Worm (Caenorhabditis elegans) whole organism, L3 larva: ENCODE results near the gene R01E6.5.

Experiments
- egl-27 ChIP-seq: sonication (generic microtip); optimal IDR thresholded peaks from 4 replicates; lab custom pipeline; 2017; ENCODE audit warnings: missing biosample characterization, missing genetic modification reagents, missing genetic modification characterization
- elt-2 ChIP-seq: sonication (generic microtip); optimal IDR thresholded peaks from 2 replicates; lab custom pipeline; 2016; ENCODE audit warnings: missing genetic modification reagents, mild to moderate bottlenecking, missing genetic modification characterization, missing compliant biosample characterization
- elt-3 ChIP-seq, 3 experiments: fragments of 150-350 bp in 1 of 3; sonication (generic microtip) in 2 of 3; optimal IDR thresholded peaks; 2 replicates in 2 of 3; 4 replicates in 1 of 3; lab custom pipeline; 2014 to 2017; ENCODE audit warnings: missing biosample characterization in 3 of 3, missing genetic modification characterization in 3 of 3
- skn-1 ChIP-seq: fragments of 150-350 bp; optimal IDR thresholded peaks from 2 replicates; lab custom pipeline; 2014; ENCODE audit warnings: missing biosample characterization, missing genetic modification characterization
- unc-62 ChIP-seq: fragments of 150-350 bp; sonication (generic microtip); optimal IDR thresholded peaks from 4 replicates; lab custom pipeline; 2014; ENCODE audit warnings: missing biosample characterization, missing genetic modification reagents, missing genetic modification characterization

- TF ChIP-seq elt-2 (tag; lab: Kevin White, UChicago) (peak; percentile 40), elt-3 (tag; optimal IDR thresholded peaks at IDR 0.05; lab: Kevin White, UChicago) (no peak), skn-1 (peak; percentile 32), unc-62 (GFP tag; lab: Kevin White, UChicago) (no peak), egl-27 (tag; lab: Kevin White, UChicago) (no peak)
These were observed 17.8 kb upstream of the R01E6.5 start, which contains the start of the genes cdk-4 and F18H3.1 for ce11 chrX:13518861-13519713.
